Worm (Caenorhabditis elegans) whole organism, L3 larva: ENCODE data around the gene C24A3.2.

Source experiments
- aly-2 ChIP-seq: fragments of 150-350 bp; optimal IDR thresholded peaks from 2 replicates; lab custom pipeline; 2014; ENCODE audit warnings: missing biosample characterization, missing genetic modification characterization
- ama-1 ChIP-seq: fragments of 150-350 bp; optimal IDR thresholded peaks from 2 replicates; lab custom pipeline; 2018
- ceh-82 ChIP-seq: fragments of 150-350 bp; optimal IDR thresholded peaks from 2 replicates; lab custom pipeline; 2014; ENCODE audit warnings: missing biosample characterization, missing genetic modification characterization
- ceh-9 ChIP-seq: sonication (generic microtip); optimal IDR thresholded peaks from 2 replicates; lab custom pipeline; 2018; ENCODE audit warnings: missing biosample characterization, missing genetic modification characterization
- daf-12 ChIP-seq: fragments of 150-350 bp; optimal IDR thresholded peaks from 2 replicates; lab custom pipeline; 2014; ENCODE audit warnings: missing biosample characterization, missing genetic modification reagents, missing genetic modification characterization
- egl-27 ChIP-seq: sonication (generic microtip); optimal IDR thresholded peaks from 4 replicates; lab custom pipeline; 2017; ENCODE audit warnings: missing biosample characterization, missing genetic modification reagents, missing genetic modification characterization
- egl-5 ChIP-seq: fragments of 150-350 bp; optimal IDR thresholded peaks from 2 replicates; lab custom pipeline; 2017; ENCODE audit warnings: missing biosample characterization, missing genetic modification reagents, missing genetic modification characterization, inconsistent platforms
- elt-1 ChIP-seq: fragments of 150-350 bp; optimal IDR thresholded peaks from 2 replicates; lab custom pipeline; 2014; ENCODE audit warnings: missing biosample characterization, missing genetic modification characterization
- elt-2 ChIP-seq: sonication (generic microtip); optimal IDR thresholded peaks from 2 replicates; lab custom pipeline; 2016; ENCODE audit warnings: missing genetic modification reagents, mild to moderate bottlenecking, missing genetic modification characterization, missing compliant biosample characterization
- fkh-10 ChIP-seq: sonication (generic microtip); optimal IDR thresholded peaks from 2 replicates; lab custom pipeline; 2017; ENCODE audit warnings: missing biosample characterization, missing genetic modification reagents, missing genetic modification characterization
- fos-1 ChIP-seq: fragments of 150-350 bp; optimal IDR thresholded peaks from 2 replicates; lab custom pipeline; 2014; ENCODE audit warnings: missing biosample characterization, missing genetic modification characterization
- hmg-11 ChIP-seq: sonication (generic microtip); optimal IDR thresholded peaks from 2 replicates; lab custom pipeline; 2016; ENCODE audit warnings: missing genetic modification characterization, missing compliant biosample characterization
- lin-39 ChIP-seq: fragments of 150-350 bp; optimal IDR thresholded peaks from 2 replicates; lab custom pipeline; 2018; ENCODE audit warnings: missing biosample characterization, missing genetic modification reagents, missing genetic modification characterization
- mdl-1 ChIP-seq: fragments of 150-350 bp; optimal IDR thresholded peaks from 2 replicates; lab custom pipeline; 2014; ENCODE audit warnings: missing biosample characterization, missing genetic modification characterization
- nfya-1 ChIP-seq: sonication (generic microtip); optimal IDR thresholded peaks from 2 replicates; lab custom pipeline; 2017; ENCODE audit warnings: missing genetic modification characterization, mild to moderate bottlenecking, missing compliant biosample characterization, antibody characterized with exemption, moderate library complexity; ENCODE audit not compliant: insufficient read depth
- nhr-11 ChIP-seq: fragments of 150-350 bp; optimal IDR thresholded peaks from 2 replicates; lab custom pipeline; 2014; ENCODE audit warnings: missing biosample characterization, missing genetic modification characterization
- nhr-23 ChIP-seq: fragments of 150-350 bp; optimal IDR thresholded peaks from 2 replicates; lab custom pipeline; 2014; ENCODE audit warnings: missing biosample characterization, missing genetic modification reagents, missing genetic modification characterization
- nhr-237 ChIP-seq: fragments of 150-350 bp; optimal IDR thresholded peaks from 2 replicates; lab custom pipeline; 2014; ENCODE audit warnings: missing biosample characterization, missing genetic modification characterization
- nhr-28 ChIP-seq: fragments of 150-350 bp; optimal IDR thresholded peaks from 2 replicates; lab custom pipeline; 2014; ENCODE audit warnings: missing biosample characterization, missing genetic modification characterization
- nhr-43 ChIP-seq: sonication (generic microtip); optimal IDR thresholded peaks from 2 replicates; lab custom pipeline; 2016; ENCODE audit warnings: mild to moderate bottlenecking, missing genetic modification characterization, missing compliant biosample characterization; ENCODE audit not compliant: poor library complexity, severe bottlenecking
- nhr-67 ChIP-seq: fragments of 150-350 bp; optimal IDR thresholded peaks from 2 replicates; lab custom pipeline; 2014; ENCODE audit warnings: missing biosample characterization, missing genetic modification characterization
- nhr-77 ChIP-seq: fragments of 150-350 bp; optimal IDR thresholded peaks from 2 replicates; lab custom pipeline; 2014; ENCODE audit warnings: missing biosample characterization, missing genetic modification characterization
- pha-4 ChIP-seq: fragments of 150-350 bp; optimal IDR thresholded peaks from 2 replicates; lab custom pipeline; 2014; ENCODE audit warnings: missing biosample characterization, missing genetic modification reagents, missing genetic modification characterization
- pqm-1 ChIP-seq: fragments of 150-350 bp; optimal IDR thresholded peaks from 2 replicates; lab custom pipeline; 2017; ENCODE audit warnings: missing biosample characterization, missing genetic modification characterization, inconsistent platforms
- sea-2 ChIP-seq: fragments of 150-350 bp; sonication (generic microtip); optimal IDR thresholded peaks from 4 replicates; lab custom pipeline; 2014; ENCODE audit warnings: missing biosample characterization, missing genetic modification reagents, missing genetic modification characterization
- skn-1 ChIP-seq: fragments of 150-350 bp; optimal IDR thresholded peaks from 2 replicates; lab custom pipeline; 2014; ENCODE audit warnings: missing biosample characterization, missing genetic modification characterization
- tbx-2 ChIP-seq: sonication (generic microtip); optimal IDR thresholded peaks from 2 replicates; lab custom pipeline; 2016; ENCODE audit warnings: mild to moderate bottlenecking, missing genetic modification characterization, missing compliant biosample characterization
- unc-62 ChIP-seq: fragments of 150-350 bp; sonication (generic microtip); optimal IDR thresholded peaks from 4 replicates; lab custom pipeline; 2014; ENCODE audit warnings: missing biosample characterization, missing genetic modification reagents, missing genetic modification characterization
- zag-1 ChIP-seq: fragments of 150-350 bp; optimal IDR thresholded peaks from 2 replicates; lab custom pipeline; 2014; ENCODE audit warnings: missing biosample characterization, missing genetic modification characterization

Gene C24A3.2

ce11 chrX:9021645-9022044, 24.3 kb downstream of the C24A3.2 start, which contains the start of gene T25B6.5:
Gene T25B6.5 (minus strand): TSS chrX:9021745.
- TF ChIP-seq nhr-43 (tag; lab: Kevin White, UChicago), result no peak
- TF ChIP-seq unc-62 (GFP tag; lab: Kevin White, UChicago), result no peak
- no peak for TF ChIP-seq nhr-237 (tag; lab: Kevin White, UChicago)
- TF ChIP-seq hmg-11, result no peak
- no peak for TF ChIP-seq tbx-2 (tag; lab: Kevin White, UChicago)
- TF ChIP-seq lin-39, result no peak
- TF ChIP-seq ceh-82 (tag; lab: Kevin White, UChicago), result no peak
- no peak for TF ChIP-seq nhr-23 (tag; lab: Kevin White, UChicago)
- no peak for TF ChIP-seq nhr-28 (tag; lab: Kevin White, UChicago)
- TF ChIP-seq pqm-1, result no peak
- TF ChIP-seq aly-2, result no peak
- no peak for TF ChIP-seq skn-1 (tag; lab: Kevin White, UChicago)
- no peak for TF ChIP-seq fkh-10 (GFP tag; lab: Kevin White, UChicago)
- TF ChIP-seq nfya-1, result no peak
- no peak for TF ChIP-seq fos-1 (tag; lab: Kevin White, UChicago)

- TF ChIP-seq skn-1 (tag; lab: Kevin White, UChicago) (peak; percentile 43), pqm-1 (no peak)
These were observed 25.5 kb downstream of the C24A3.2 start, which contains the start of gene T25B6.6 for ce11 chrX:9022779-9023178. Gene T25B6.6 (minus strand): TSS chrX:9022879.

ce11 chrX:9023816-9024215, 26.5 kb downstream of the C24A3.2 start:
- no peak for TF ChIP-seq egl-5 (tag; lab: Kevin White, UChicago)
- TF ChIP-seq daf-12 (tag; lab: Kevin White, UChicago), result no peak
- TF ChIP-seq tbx-2 (tag; lab: Kevin White, UChicago), result no peak
- no peak for TF ChIP-seq zag-1 (tag; lab: Kevin White, UChicago)
- TF ChIP-seq ama-1 (lab: Kevin White, UChicago), result no peak
- no peak for TF ChIP-seq mdl-1 (tag; lab: Kevin White, UChicago)
- no peak for TF ChIP-seq skn-1 (tag; lab: Kevin White, UChicago)
- TF ChIP-seq nhr-77 (tag; lab: Kevin White, UChicago), result no peak
- TF ChIP-seq, all 47 proteins: peak for 0

- TF ChIP-seq nhr-43 (tag; lab: Kevin White, UChicago) (peak; percentile 72), pqm-1 (peak; percentile 1), elt-2 (tag; lab: Kevin White, UChicago) (peak; percentile 15), nhr-11 (tag; lab: Kevin White, UChicago) (no peak)
These were observed 27.0 kb downstream of the C24A3.2 start for ce11 chrX:9024270-9024669.

ce11 chrX:9025484-9025883, 28.2 kb downstream of the C24A3.2 start:
- TF ChIP-seq sea-2 (GFP tag; lab: Kevin White, UChicago), result no peak
- no peak for TF ChIP-seq elt-2 (tag; lab: Kevin White, UChicago)
- TF ChIP-seq pqm-1, result no peak
- TF ChIP-seq nhr-28 (tag; lab: Kevin White, UChicago), result no peak
- TF ChIP-seq nhr-77 (tag; lab: Kevin White, UChicago), result no peak
- no peak for TF ChIP-seq mdl-1 (tag; lab: Kevin White, UChicago)
- no peak for TF ChIP-seq nhr-237 (tag; lab: Kevin White, UChicago)

ce11 chrX:9027304-9027703, 30.0 kb downstream of the C24A3.2 start, which contains the start of gene T25B6.3:
Gene T25B6.3 (plus strand): TSS chrX:9027604.
- TF ChIP-seq daf-12 (tag; lab: Kevin White, UChicago) (no peak), elt-1 (no peak), nhr-67 (tag; lab: Kevin White, UChicago) (no peak), egl-5 (tag; lab: Kevin White, UChicago) (no peak), skn-1 (tag; lab: Kevin White, UChicago) (no peak), aly-2 (no peak), pha-4 (tag; lab: Kevin White, UChicago) (no peak), egl-27 (tag; lab: Kevin White, UChicago) (no peak), ceh-9 (no peak)
